Worm (Caenorhabditis elegans) whole organism, early embryonic: Measurements from ENCODE around the gene sru-44.

ENCODE experiments used
- B0310.2 ChIP-seq: sonication (generic microtip); optimal IDR thresholded peaks from 2 replicates; lab custom pipeline; 2016; ENCODE audit warnings: mild to moderate bottlenecking, missing genetic modification characterization, missing compliant biosample characterization
- ama-1 ChIP-seq: fragments of 150-350 bp; optimal IDR thresholded peaks from 2 replicates; lab custom pipeline; 2014
- ceh-36 ChIP-seq: sonication (generic microtip); optimal IDR thresholded peaks from 2 replicates; lab custom pipeline; 2016; ENCODE audit warnings: missing genetic modification characterization, inconsistent platforms, missing compliant biosample characterization
- tbx-11 ChIP-seq: fragments of 200-800 bp; sonication (Bioruptor generic); IDR thresholded peaks from 2 replicates; pipeline ENCODE4 v1.3.6; 2022; ENCODE audit warnings: missing genetic modification characterization, missing compliant biosample characterization

ce11 chrV:16455065-16455464, 12.7 kb downstream of the sru-44 start, which contains the start of gene str-14:
- TF ChIP-seq ama-1 = no peak
- no peak for TF ChIP-seq ceh-36
- TF ChIP-seq B0310.2 (tag; lab: Kevin White, UChicago) = no peak
- no peak for TF ChIP-seq tbx-11
